Worm (Caenorhabditis elegans) whole organism, late embryonic: Measurements from ENCODE around the gene ZC455.1.

Experiments used
- ceh-18 ChIP-seq: sonication (generic microtip); optimal IDR thresholded peaks from 2 replicates; lab custom pipeline; 2016; ENCODE audit warnings: missing genetic modification characterization, missing compliant biosample characterization
- dve-1 ChIP-seq: sonication (generic microtip); optimal IDR thresholded peaks from 2 replicates; lab custom pipeline; 2017; ENCODE audit warnings: antibody characterized with exemption, mild to moderate bottlenecking, missing genetic modification characterization, missing compliant biosample characterization
- elt-2 ChIP-seq: sonication (generic microtip); optimal IDR thresholded peaks from 2 replicates; lab custom pipeline; 2016; ENCODE audit warnings: missing genetic modification reagents, missing genetic modification characterization, missing compliant biosample characterization
- fkh-10 ChIP-seq: fragments of 150-350 bp; optimal IDR thresholded peaks from 2 replicates; lab custom pipeline; 2014; ENCODE audit warnings: missing biosample characterization, missing genetic modification reagents, missing genetic modification characterization
- nfya-1 ChIP-seq: sonication (generic microtip); optimal IDR thresholded peaks from 2 replicates; lab custom pipeline; 2017; ENCODE audit warnings: missing genetic modification characterization, mild to moderate bottlenecking, missing compliant biosample characterization, antibody characterized with exemption, moderate library complexity

- TF ChIP-seq dve-1 (tag; lab: Kevin White, UChicago) (no peak), ceh-18 (tag; lab: Kevin White, UChicago) (no peak), nfya-1 (tag; lab: Kevin White, UChicago) (no peak), fkh-10 (GFP tag; lab: Kevin White, UChicago) (no peak), elt-2 (no peak)
Observed at ce11 chrV:12811810-12812209, 38.5 kb downstream of the ZC455.1 start.
